Fruit fly (Drosophila melanogaster) S2 (cell line): ENCODE results near the gene CG12535.

Source experiments
- CG8478 ChIP-seq: fragments of >200 bp; optimal IDR thresholded peaks from 2 replicates; lab custom pipeline; 2018
- CTCF ChIP-seq, 2 experiments: fragments of >200 bp; optimal IDR thresholded peaks; 2 replicates each; lab custom pipeline; 2018

dm6 chrX:3351560-3351959, 97.2 kb downstream of the CG12535 start:
- TF ChIP-seq CG8478 (no peak), CTCF (optimal IDR thresholded peaks at IDR 0.05; lab: Kevin White, UChicago) (no peak)
